Fruit fly (Drosophila melanogaster) whole organism, prepupa: Measurements from ENCODE around the gene SC35.
A peak's percentile ranks its signal among the peaks of the same experiment; 100 is the strongest.

Experiments used
- CG10631 ChIP-seq: fragments of 200-800 bp; sonication (Bioruptor generic); optimal IDR thresholded peaks from 2 replicates; lab custom pipeline; 2016; ENCODE audit warnings: missing biosample characterization, missing genetic modification characterization
- CG10669 ChIP-seq: fragments of 200-800 bp; sonication (Bioruptor generic); optimal IDR thresholded peaks from 3 replicates; lab custom pipeline; 2018; ENCODE audit warnings: missing biosample characterization, mild to moderate bottlenecking, missing genetic modification characterization, moderate library complexity
- CG11294 ChIP-seq: fragments of 200-800 bp; sonication (Bioruptor generic); IDR thresholded peaks from 2 replicates; pipeline ENCODE4 v1.3.6; 2022; ENCODE audit warnings: missing biosample characterization, missing genetic modification characterization
- CG11762 ChIP-seq: fragments of 200-800 bp; sonication (Bioruptor generic); optimal IDR thresholded peaks from 3 replicates; lab custom pipeline; 2016; ENCODE audit warnings: missing biosample characterization, missing genetic modification characterization; ENCODE audit not compliant: insufficient read depth
- CG11902 ChIP-seq: fragments of 200-800 bp; sonication (Bioruptor generic); optimal IDR thresholded peaks from 3 replicates; lab custom pipeline; 2016; ENCODE audit warnings: missing biosample characterization, missing genetic modification characterization
- CG15336 ChIP-seq: fragments of 200-800 bp; sonication (Bioruptor generic); IDR thresholded peaks from 2 replicates; pipeline ENCODE4 v1.3.6; 2022; ENCODE audit warnings: missing biosample characterization, missing genetic modification characterization
- CG1621 ChIP-seq: fragments of 200-800 bp; sonication (Bioruptor generic); optimal IDR thresholded peaks from 3 replicates; lab custom pipeline; 2018; ENCODE audit warnings: missing biosample characterization, mild to moderate bottlenecking, missing genetic modification characterization
- CG16779 ChIP-seq: fragments of 200-800 bp; sonication (Bioruptor generic); optimal IDR thresholded peaks from 3 replicates; lab custom pipeline; 2017; ENCODE audit warnings: missing biosample characterization, mild to moderate bottlenecking, missing genetic modification characterization
- CG3032 ChIP-seq: fragments of 200-800 bp; optimal IDR thresholded peaks from 2 replicates; lab custom pipeline; 2019; ENCODE audit warnings: missing biosample characterization, mild to moderate bottlenecking, missing genetic modification characterization, moderate library complexity
- CG31627 ChIP-seq: fragments of 200-800 bp; sonication (Bioruptor generic); optimal IDR thresholded peaks from 3 replicates; lab custom pipeline; 2016; ENCODE audit warnings: missing biosample characterization, missing genetic modification characterization
- CG34406 ChIP-seq: fragments of 200-800 bp; sonication (Bioruptor generic); optimal IDR thresholded peaks from 3 replicates; lab custom pipeline; 2016; ENCODE audit warnings: missing biosample characterization, missing genetic modification characterization
- CG3919 ChIP-seq: fragments of 200-800 bp; sonication (Bioruptor generic); optimal IDR thresholded peaks from 3 replicates; lab custom pipeline; 2016; ENCODE audit warnings: missing biosample characterization, missing genetic modification characterization
- CG4318 ChIP-seq: fragments of 200-800 bp; sonication (Bioruptor generic); optimal IDR thresholded peaks from 3 replicates; lab custom pipeline; 2017; ENCODE audit warnings: missing biosample characterization, mild to moderate bottlenecking, missing genetic modification characterization
- CG6276 ChIP-seq: fragments of 200-800 bp; sonication (Bioruptor generic); optimal IDR thresholded peaks from 2 replicates; lab custom pipeline; 2017; ENCODE audit warnings: missing biosample characterization, mild to moderate bottlenecking, missing genetic modification characterization
- CG6808 ChIP-seq: fragments of 200-800 bp; sonication (Bioruptor generic); optimal IDR thresholded peaks from 3 replicates; lab custom pipeline; 2017; ENCODE audit warnings: missing biosample characterization, missing genetic modification characterization, mild to moderate bottlenecking, moderate library complexity, missing genetic modification reagents
- CG6854 ChIP-seq: fragments of 200-800 bp; sonication (Bioruptor generic); optimal IDR thresholded peaks from 2 replicates; lab custom pipeline; 2017; ENCODE audit warnings: missing biosample characterization, mild to moderate bottlenecking, missing genetic modification characterization
- CG7368 ChIP-seq: fragments of 200-800 bp; sonication (Bioruptor generic); optimal IDR thresholded peaks from 3 replicates; lab custom pipeline; 2016; ENCODE audit warnings: missing biosample characterization, missing genetic modification characterization
- CG8119 ChIP-seq: fragments of 200-800 bp; sonication (Bioruptor generic); IDR thresholded peaks from 3 replicates; pipeline ENCODE4 v1.3.6; 2022; ENCODE audit warnings: missing biosample characterization, missing genetic modification characterization
- CG8319 ChIP-seq: fragments of 200-800 bp; sonication (Bioruptor generic); optimal IDR thresholded peaks from 3 replicates; lab custom pipeline; 2016; ENCODE audit warnings: missing biosample characterization, missing genetic modification characterization
- CG8632 ChIP-seq: fragments of 200-800 bp; sonication (Bioruptor generic); optimal IDR thresholded peaks from 3 replicates; lab custom pipeline; 2016; ENCODE audit warnings: missing biosample characterization, missing genetic modification characterization
- CG9139 ChIP-seq: fragments of 200-800 bp; sonication (Bioruptor generic); optimal IDR thresholded peaks from 3 replicates; lab custom pipeline; 2017; ENCODE audit warnings: missing biosample characterization, mild to moderate bottlenecking, missing genetic modification characterization
- Eip75B ChIP-seq: fragments of 200-800 bp; sonication (Bioruptor generic); optimal IDR thresholded peaks from 3 replicates; lab custom pipeline; 2016; ENCODE audit warnings: missing biosample characterization, missing genetic modification characterization
- Eip93F ChIP-seq: fragments of 200-800 bp; sonication (Bioruptor generic); optimal IDR thresholded peaks from 2 replicates; lab custom pipeline; 2016; ENCODE audit warnings: missing biosample characterization, mild to moderate bottlenecking, missing genetic modification characterization
- Ets21C ChIP-seq: fragments of 200-800 bp; sonication (Bioruptor generic); optimal IDR thresholded peaks from 3 replicates; lab custom pipeline; 2016; ENCODE audit warnings: missing biosample characterization, missing genetic modification characterization
- Ets96B ChIP-seq: fragments of 200-800 bp; optimal IDR thresholded peaks from 2 replicates; lab custom pipeline; 2019; ENCODE audit warnings: missing biosample characterization, mild to moderate bottlenecking, missing genetic modification characterization, moderate library complexity
- Gug ChIP-seq: fragments of 200-800 bp; sonication (Bioruptor generic); IDR thresholded peaks from 2 replicates; pipeline ENCODE4 v1.3.6; 2022; ENCODE audit warnings: missing biosample characterization, missing genetic modification characterization
- Hr38 ChIP-seq: sonication (Bioruptor generic); optimal IDR thresholded peaks from 2 replicates; lab custom pipeline; 2016; ENCODE audit warnings: missing biosample characterization, missing genetic modification characterization
- Hr4 ChIP-seq: fragments of 200-800 bp; sonication (Bioruptor generic); optimal IDR thresholded peaks from 3 replicates; lab custom pipeline; 2016; ENCODE audit warnings: missing biosample characterization, missing genetic modification characterization
- Lpt ChIP-seq: fragments of 200-800 bp; sonication (Bioruptor generic); optimal IDR thresholded peaks from 3 replicates; lab custom pipeline; 2016; ENCODE audit warnings: missing biosample characterization, missing genetic modification characterization
- Met ChIP-seq: fragments of 200-800 bp; sonication (Bioruptor generic); optimal IDR thresholded peaks from 3 replicates; lab custom pipeline; 2016; ENCODE audit warnings: missing biosample characterization, missing genetic modification characterization
- OdsH ChIP-seq: fragments of 200-800 bp; sonication (Bioruptor generic); optimal IDR thresholded peaks from 3 replicates; lab custom pipeline; 2016; ENCODE audit warnings: missing biosample characterization, missing genetic modification characterization
- Sox15 ChIP-seq: fragments of 200-800 bp; sonication (Bioruptor generic); optimal IDR thresholded peaks from 3 replicates; lab custom pipeline; 2016; ENCODE audit warnings: missing biosample characterization, missing genetic modification characterization
- achi ChIP-seq: fragments of 200-800 bp; sonication (Bioruptor generic); optimal IDR thresholded peaks from 3 replicates; lab custom pipeline; 2016; ENCODE audit warnings: missing biosample characterization, missing genetic modification characterization
- acj6 ChIP-seq: fragments of 200-800 bp; sonication (Bioruptor generic); optimal IDR thresholded peaks from 3 replicates; lab custom pipeline; 2016; ENCODE audit warnings: missing biosample characterization, missing genetic modification characterization
- cyc ChIP-seq: fragments of 200-800 bp; sonication (Bioruptor generic); optimal IDR thresholded peaks from 3 replicates; lab custom pipeline; 2016; ENCODE audit warnings: missing biosample characterization, missing genetic modification characterization
- dac ChIP-seq: fragments of 200-800 bp; sonication (Bioruptor generic); optimal IDR thresholded peaks from 2 replicates; lab custom pipeline; 2017; ENCODE audit warnings: missing biosample characterization, mild to moderate bottlenecking, missing genetic modification characterization
- dsx ChIP-seq: fragments of 200-800 bp; optimal IDR thresholded peaks from 3 replicates; lab custom pipeline; 2019; ENCODE audit warnings: missing biosample characterization, mild to moderate bottlenecking, missing genetic modification characterization, moderate library complexity; ENCODE audit not compliant: poor library complexity, severe bottlenecking
- eg ChIP-seq: fragments of 200-800 bp; sonication (Bioruptor generic); IDR thresholded peaks from 3 replicates; pipeline ENCODE4 v1.3.6; 2022; ENCODE audit warnings: missing biosample characterization, missing genetic modification characterization
- esn ChIP-seq: fragments of 200-800 bp; sonication (Bioruptor generic); optimal IDR thresholded peaks from 2 replicates; lab custom pipeline; 2016; ENCODE audit warnings: missing biosample characterization, mild to moderate bottlenecking, missing genetic modification characterization, moderate library complexity
- fd59A ChIP-seq: fragments of 200-800 bp; sonication (Bioruptor generic); optimal IDR thresholded peaks from 2 replicates; lab custom pipeline; 2017; ENCODE audit warnings: missing biosample characterization, mild to moderate bottlenecking, missing genetic modification characterization, missing genetic modification reagents
- fkh ChIP-seq: fragments of 200-800 bp; sonication (Bioruptor generic); optimal IDR thresholded peaks from 3 replicates; lab custom pipeline; 2017; ENCODE audit warnings: missing biosample characterization, mild to moderate bottlenecking, missing genetic modification characterization, moderate library complexity
- lz ChIP-seq: fragments of 200-800 bp; sonication (Bioruptor generic); optimal IDR thresholded peaks from 3 replicates; lab custom pipeline; 2016; ENCODE audit warnings: missing biosample characterization, missing genetic modification characterization
- net ChIP-seq: fragments of 200-800 bp; sonication (Bioruptor generic); optimal IDR thresholded peaks from 3 replicates; lab custom pipeline; 2016; ENCODE audit warnings: missing biosample characterization, missing genetic modification characterization
- salr ChIP-seq, 2 experiments: fragments of 200-800 bp; sonication (Bioruptor generic); optimal IDR thresholded peaks; 3 replicates each; lab custom pipeline; 2016 to 2018; ENCODE audit warnings: missing biosample characterization in 2 of 2, missing genetic modification characterization in 2 of 2, mild to moderate bottlenecking in 1 of 2
- spab ChIP-seq: fragments of 200-800 bp; sonication (Bioruptor generic); optimal IDR thresholded peaks from 2 replicates; lab custom pipeline; 2017; ENCODE audit warnings: missing biosample characterization, mild to moderate bottlenecking, missing genetic modification characterization, missing genetic modification reagents
- ss ChIP-seq, 2 experiments: fragments of 200-800 bp; sonication (Bioruptor generic); optimal IDR thresholded peaks; 2 replicates in 1 of 2; 3 replicates in 1 of 2; lab custom pipeline; 2017 to 2018; ENCODE audit warnings: mild to moderate bottlenecking in 2 of 2, missing biosample characterization in 2 of 2, missing genetic modification characterization in 2 of 2, moderate library complexity in 1 of 2
- topi ChIP-seq: fragments of 200-800 bp; sonication (Bioruptor generic); optimal IDR thresholded peaks from 3 replicates; lab custom pipeline; 2016; ENCODE audit warnings: missing biosample characterization, missing genetic modification characterization
- vri ChIP-seq: fragments of 200-800 bp; sonication (Bioruptor generic); optimal IDR thresholded peaks from 3 replicates; lab custom pipeline; 2016; ENCODE audit warnings: missing biosample characterization, mild to moderate bottlenecking, missing genetic modification characterization

SC35 gene

DNA sequence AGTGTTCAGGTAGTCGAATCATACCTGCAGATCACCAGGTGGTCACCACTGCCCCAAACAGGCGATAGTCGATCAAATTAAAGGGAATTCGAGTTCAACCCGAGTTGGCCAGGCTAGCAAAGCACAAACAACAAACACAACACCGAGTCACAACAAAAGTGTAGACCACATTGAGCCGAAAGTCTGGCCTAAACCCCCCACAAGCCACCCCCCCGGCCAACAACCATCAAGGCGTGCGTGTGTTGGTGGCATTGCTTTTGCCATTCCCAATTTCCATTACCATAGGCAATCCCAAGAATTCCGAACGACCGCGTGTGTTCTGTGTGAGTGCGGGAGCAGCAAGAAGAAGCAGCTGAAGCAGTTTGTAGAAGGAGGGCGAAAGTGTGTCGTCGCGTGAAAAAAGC lies at the start of gene SC35:
Gene SC35 (minus strand): TSS at position 131 of the 404 bp plus-strand sequence.
- TF ChIP-seq CG11902 (GFP tag; lab: Kevin White, UChicago) (no peak), CG6854 (peak; percentile 20), Eip93F (GFP tag; lab: Kevin White, UChicago) (no peak), dsx (no peak), CG8632 (GFP tag; lab: Kevin White, UChicago) (no peak), salr (GFP tag; optimal IDR thresholded peaks at IDR 0.05; lab: Kevin White, UChicago) (no peak), achi (GFP tag; lab: Kevin White, UChicago) (no peak), net (no peak), CG10631 (no peak), ss (GFP tag; optimal IDR thresholded peaks at IDR 0.05; lab: Kevin White, UChicago) (peak in 1 of 2 experiments; percentile 25)

DNA sequence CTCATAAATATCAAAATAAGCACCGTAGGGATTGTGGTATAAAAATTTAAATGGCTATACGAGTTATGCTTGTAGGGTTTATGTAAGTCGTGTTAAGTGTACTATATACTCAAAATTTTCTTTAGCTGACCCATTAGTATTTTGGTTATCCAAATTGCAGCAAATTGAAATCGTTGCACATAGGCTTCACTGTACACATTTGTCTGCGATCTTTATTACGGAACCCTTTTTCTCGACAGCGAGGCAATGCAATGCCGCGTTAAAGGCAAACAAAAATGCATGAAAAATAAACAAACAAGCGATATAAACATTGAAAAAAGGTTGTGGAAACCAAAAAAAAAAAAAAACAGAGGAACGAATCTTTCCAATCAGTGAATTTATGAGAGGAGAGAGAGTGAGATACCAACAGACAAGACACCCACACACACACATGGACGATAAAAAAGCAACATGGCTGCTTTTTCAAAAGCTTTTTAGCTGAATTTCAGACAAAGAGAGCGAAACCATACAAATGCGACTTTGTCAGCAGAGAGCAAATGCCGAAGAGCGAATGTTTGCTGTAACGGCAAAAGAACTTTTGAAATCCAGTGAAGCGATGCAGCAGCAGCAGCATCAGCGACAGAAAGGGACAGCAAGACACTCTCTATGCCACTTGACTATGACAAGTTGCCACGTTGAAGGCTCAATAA lies 49.5 kb upstream of the SC35 start:
- TF ChIP-seq CG8319, result peak; percentile 96
- peak; percentile 93 for TF ChIP-seq CG4318 (GFP tag; lab: Kevin White, UChicago)
- peak; percentile 96 for TF ChIP-seq Met (GFP tag; lab: Kevin White, UChicago)
- TF ChIP-seq CG11902 (GFP tag; lab: Kevin White, UChicago), result peak; percentile 95
- TF ChIP-seq spab (GFP tag; lab: Kevin White, UChicago), result peak; percentile 95
- TF ChIP-seq CG8119 (GFP tag; lab: Robert Waterston, UW), result peak; percentile 96
- TF ChIP-seq Eip75B (GFP tag; lab: Kevin White, UChicago), result peak; percentile 94
- peak; percentile 94 for TF ChIP-seq vri (GFP tag; lab: Kevin White, UChicago)
- TF ChIP-seq fkh (GFP tag; lab: Kevin White, UChicago), result peak; percentile 79
- TF ChIP-seq CG15336 (GFP tag; lab: Robert Waterston, UW), result peak; percentile 96
- TF ChIP-seq topi (GFP tag; lab: Kevin White, UChicago), result peak; percentile 97
- TF ChIP-seq CG3919 (GFP tag; lab: Kevin White, UChicago), result peak; percentile 96
- peak; percentile 97 for TF ChIP-seq eg (GFP tag; lab: Robert Waterston, UW)
- TF ChIP-seq CG7368 (GFP tag; lab: Kevin White, UChicago), result peak; percentile 96
- TF ChIP-seq cyc (GFP tag; lab: Kevin White, UChicago), result peak; percentile 98
- TF ChIP-seq CG9139 (GFP tag; lab: Kevin White, UChicago), result peak; percentile 94
- TF ChIP-seq Hr4 (GFP tag; lab: Kevin White, UChicago), result peak; percentile 91
- peak; percentile 98 for TF ChIP-seq OdsH (GFP tag; lab: Kevin White, UChicago)
- TF ChIP-seq acj6, result peak; percentile 97
- peak; percentile 94 for TF ChIP-seq CG11762 (GFP tag; lab: Kevin White, UChicago)
- TF ChIP-seq achi (GFP tag; lab: Kevin White, UChicago), result peak; percentile 95
- TF ChIP-seq Lpt (GFP tag; lab: Kevin White, UChicago), result peak; percentile 94
- peak; percentile 96 for TF ChIP-seq Sox15 (GFP tag; lab: Kevin White, UChicago)
- peak; percentile 95 for TF ChIP-seq CG1621 (tag; lab: Kevin White, UChicago)
- TF ChIP-seq CG31627, result peak; percentile 98
- peak; percentile 79 for TF ChIP-seq CG16779 (tag; lab: Kevin White, UChicago)
- peak; percentile 82 for TF ChIP-seq Eip93F (GFP tag; lab: Kevin White, UChicago)
- TF ChIP-seq CG6808 (GFP tag; lab: Kevin White, UChicago), result peak; percentile 95
- peak; percentile 96 for TF ChIP-seq CG6276 (GFP tag; lab: Kevin White, UChicago)
- peak; percentile 95 for TF ChIP-seq CG8632 (GFP tag; lab: Kevin White, UChicago)
- peak; percentile 98 for TF ChIP-seq lz
- TF ChIP-seq Hr38 (GFP tag; lab: Kevin White, UChicago), result peak; percentile 34
- TF ChIP-seq CG34406 (GFP tag; lab: Kevin White, UChicago), result peak; percentile 97
- peak; percentile 90 for TF ChIP-seq Gug (GFP tag; lab: Robert Waterston, UW)
- TF ChIP-seq CG3032 (tag; lab: Kevin White, UChicago), result peak; percentile 96
- peak; percentile 96 for TF ChIP-seq Ets96B (tag; lab: Kevin White, UChicago)
- peak; percentile 99 for TF ChIP-seq esn
- peak; percentile 96 for TF ChIP-seq CG10669
- peak; percentile 92 for TF ChIP-seq dac (GFP tag; lab: Kevin White, UChicago)
- TF ChIP-seq salr (GFP tag; optimal IDR thresholded peaks at IDR 0.05; lab: Kevin White, UChicago), result peak; percentile 91 to 97
- peak; percentile 93 to 96 for TF ChIP-seq ss (GFP tag; optimal IDR thresholded peaks at IDR 0.05; lab: Kevin White, UChicago)
- TF ChIP-seq Ets21C (GFP tag; lab: Kevin White, UChicago), result peak; percentile 97
- peak; percentile 93 for TF ChIP-seq CG11294 (GFP tag; lab: Robert Waterston, UW)
- peak; percentile 95 for TF ChIP-seq fd59A
